Fruit fly (Drosophila melanogaster) whole organism, embryonic: Measurements from ENCODE around the gene CG4896.

Experiments
- CG10267 ChIP-seq: fragments of 200-800 bp; sonication (Bioruptor generic); optimal IDR thresholded peaks from 2 replicates; lab custom pipeline; 2018; ENCODE audit warnings: missing biosample characterization, mild to moderate bottlenecking, missing genetic modification characterization, moderate library complexity
- CG11504 ChIP-seq: fragments of 200-800 bp; sonication (Bioruptor generic); optimal IDR thresholded peaks from 3 replicates; lab custom pipeline; 2019; ENCODE audit warnings: missing biosample characterization, mild to moderate bottlenecking, missing genetic modification characterization, moderate library complexity
- CG13424 ChIP-seq: fragments of 200-800 bp; sonication (Bioruptor generic); optimal IDR thresholded peaks from 2 replicates; lab custom pipeline; 2019; ENCODE audit warnings: missing biosample characterization, mild to moderate bottlenecking, missing genetic modification characterization, moderate library complexity
- CG1647 ChIP-seq: fragments of 200-800 bp; sonication (Bioruptor generic); optimal IDR thresholded peaks from 3 replicates; lab custom pipeline; 2016; ENCODE audit warnings: missing biosample characterization, missing genetic modification characterization
- CG16813 ChIP-seq: fragments of 200-800 bp; sonication (Bioruptor generic); IDR thresholded peaks from 3 replicates; pipeline ENCODE4 v1.3.6; 2022; ENCODE audit warnings: missing biosample characterization, missing genetic modification characterization; ENCODE audit not compliant: partially characterized antibody
- CG17359 ChIP-seq: fragments of 200-800 bp; sonication (Bioruptor generic); optimal IDR thresholded peaks from 3 replicates; lab custom pipeline; 2018; ENCODE audit warnings: missing biosample characterization, mild to moderate bottlenecking, missing genetic modification characterization, moderate library complexity
- CG18476 ChIP-seq: fragments of 200-800 bp; sonication (Bioruptor generic); optimal IDR thresholded peaks from 2 replicates; lab custom pipeline; 2016; ENCODE audit warnings: missing biosample characterization, mild to moderate bottlenecking, missing genetic modification characterization
- CG18599 ChIP-seq: fragments of 200-800 bp; sonication (Bioruptor generic); optimal IDR thresholded peaks from 3 replicates; lab custom pipeline; 2017; ENCODE audit warnings: missing biosample characterization, missing genetic modification characterization, mild to moderate bottlenecking, moderate library complexity, missing genetic modification reagents
- CG2889 ChIP-seq: fragments of 200-800 bp; sonication (Bioruptor generic); IDR thresholded peaks from 3 replicates; pipeline ENCODE4 v1.3.6; 2022; ENCODE audit warnings: missing biosample characterization, missing genetic modification characterization
- CG31365 ChIP-seq: fragments of 200-800 bp; sonication (Bioruptor generic); optimal IDR thresholded peaks from 2 replicates; lab custom pipeline; 2018; ENCODE audit warnings: missing biosample characterization, mild to moderate bottlenecking, missing genetic modification characterization
- CG31441 ChIP-seq: fragments of 200-800 bp; sonication (Bioruptor generic); IDR thresholded peaks from 2 replicates; pipeline ENCODE4 v1.3.6; 2022; ENCODE audit warnings: missing biosample characterization, missing genetic modification characterization
- CG4360 ChIP-seq: fragments of 200-800 bp; sonication (Bioruptor generic); IDR thresholded peaks from 2 replicates; pipeline ENCODE4 v1.3.6; 2022; ENCODE audit warnings: missing biosample characterization, missing genetic modification characterization
- CG7963 ChIP-seq: fragments of 200-800 bp; sonication (Bioruptor generic); IDR thresholded peaks from 3 replicates; pipeline ENCODE4 v1.3.6; 2022; ENCODE audit warnings: missing biosample characterization, missing genetic modification characterization; ENCODE audit not compliant: partially characterized antibody
- CG8089 ChIP-seq: fragments of 200-800 bp; sonication (Bioruptor generic); optimal IDR thresholded peaks from 3 replicates; lab custom pipeline; 2016; ENCODE audit warnings: missing biosample characterization, missing genetic modification characterization
- Ets97D ChIP-seq: fragments of 200-800 bp; sonication (Bioruptor generic); optimal IDR thresholded peaks from 3 replicates; lab custom pipeline; 2016; ENCODE audit warnings: missing biosample characterization, missing genetic modification characterization
- Hey ChIP-seq: fragments of 200-800 bp; sonication (Bioruptor generic); optimal IDR thresholded peaks from 3 replicates; lab custom pipeline; 2018; ENCODE audit warnings: missing biosample characterization, mild to moderate bottlenecking, missing genetic modification characterization
- Jarid2 ChIP-seq: fragments of 200-800 bp; sonication (Bioruptor generic); optimal IDR thresholded peaks from 3 replicates; lab custom pipeline; 2017; ENCODE audit warnings: mild to moderate bottlenecking, missing biosample characterization, missing genetic modification reagents, missing genetic modification characterization
- Kr ChIP-seq: fragments of 200-800 bp; sonication (Bioruptor generic); optimal IDR thresholded peaks from 2 replicates; lab custom pipeline; 2017; ENCODE audit warnings: missing biosample characterization, mild to moderate bottlenecking, missing genetic modification characterization
- NfI ChIP-seq: fragments of 200-800 bp; sonication (Bioruptor generic); optimal IDR thresholded peaks from 3 replicates; lab custom pipeline; 2018; ENCODE audit warnings: missing biosample characterization, mild to moderate bottlenecking, missing genetic modification characterization, moderate library complexity
- Ravus ChIP-seq: fragments of 200-800 bp; sonication (Bioruptor generic); IDR thresholded peaks from 2 replicates; pipeline ENCODE4 v1.3.6; 2022; ENCODE audit warnings: missing biosample characterization, missing genetic modification characterization
- Sry-δ ChIP-seq: fragments of 200-800 bp; sonication (Bioruptor generic); optimal IDR thresholded peaks from 2 replicates; lab custom pipeline; 2016; ENCODE audit warnings: missing biosample characterization, missing genetic modification characterization
- Taf1 ChIP-seq: fragments of 200-800 bp; sonication (Bioruptor generic); IDR thresholded peaks from 2 replicates; pipeline ENCODE4 v1.3.6; 2022; ENCODE audit warnings: missing biosample characterization, missing genetic modification characterization
- Tbp ChIP-seq: fragments of >200 bp; optimal IDR thresholded peaks from 2 replicates; lab custom pipeline; 2018; ENCODE audit warnings: missing biosample characterization, missing genetic modification characterization
- Xrp1 ChIP-seq: fragments of 200-800 bp; sonication (Bioruptor generic); IDR thresholded peaks from 2 replicates; pipeline ENCODE4 v1.3.6; 2022; ENCODE audit warnings: missing biosample characterization, missing genetic modification characterization
- ap ChIP-seq: fragments of 200-800 bp; sonication (Bioruptor generic); IDR thresholded peaks from 2 replicates; pipeline ENCODE4 v1.3.6; 2022; ENCODE audit warnings: missing biosample characterization, missing genetic modification characterization
- ase ChIP-seq: fragments of 200-800 bp; sonication (Bioruptor generic); IDR thresholded peaks from 3 replicates; pipeline ENCODE4 v1.3.6; 2022; ENCODE audit warnings: missing biosample characterization, missing genetic modification characterization
- az2 ChIP-seq: fragments of 200-800 bp; sonication (Bioruptor generic); optimal IDR thresholded peaks from 3 replicates; lab custom pipeline; 2016; ENCODE audit warnings: missing biosample characterization, missing genetic modification characterization
- crp ChIP-seq, 2 experiments: fragments of 200-800 bp; sonication (Bioruptor generic); optimal IDR thresholded peaks; 2 replicates in 1 of 2; 3 replicates in 1 of 2; lab custom pipeline; 2017; ENCODE audit warnings: missing biosample characterization in 2 of 2, missing genetic modification characterization in 2 of 2, mild to moderate bottlenecking in 1 of 2, moderate library complexity in 1 of 2
- dpn ChIP-seq, 2 experiments: fragments of 200-800 bp; sonication (Bioruptor generic); optimal IDR thresholded peaks; 3 replicates each; lab custom pipeline; 2016; ENCODE audit warnings: missing biosample characterization in 2 of 2, missing genetic modification characterization in 2 of 2
- emc ChIP-seq: fragments of 200-800 bp; sonication (Bioruptor generic); optimal IDR thresholded peaks from 2 replicates; lab custom pipeline; 2016; ENCODE audit warnings: missing biosample characterization, missing genetic modification characterization
- ems ChIP-seq: fragments of 200-800 bp; sonication (Bioruptor generic); optimal IDR thresholded peaks from 3 replicates; lab custom pipeline; 2016; ENCODE audit warnings: missing biosample characterization, missing genetic modification characterization
- gfzf ChIP-seq: fragments of 200-800 bp; sonication (Bioruptor generic); optimal IDR thresholded peaks from 2 replicates; lab custom pipeline; 2016; ENCODE audit warnings: missing biosample characterization, mild to moderate bottlenecking, missing genetic modification characterization, moderate library complexity
- kay ChIP-seq: fragments of 200-800 bp; sonication (Bioruptor generic); optimal IDR thresholded peaks from 2 replicates; lab custom pipeline; 2016; ENCODE audit warnings: missing biosample characterization, missing genetic modification characterization
- knrl ChIP-seq: fragments of 200-800 bp; sonication (Bioruptor generic); IDR thresholded peaks from 3 replicates; pipeline ENCODE4 v1.3.6; 2022; ENCODE audit warnings: missing biosample characterization, missing genetic modification characterization; ENCODE audit not compliant: partially characterized antibody
- lab ChIP-seq: fragments of 200-800 bp; sonication (Bioruptor generic); optimal IDR thresholded peaks from 3 replicates; lab custom pipeline; 2017; ENCODE audit warnings: missing biosample characterization, missing genetic modification characterization, mild to moderate bottlenecking, moderate library complexity, missing genetic modification reagents
- luna ChIP-seq: fragments of 200-800 bp; sonication (Bioruptor generic); optimal IDR thresholded peaks from 2 replicates; lab custom pipeline; 2016; ENCODE audit warnings: missing biosample characterization, missing genetic modification characterization
- mld ChIP-seq: fragments of 200-800 bp; sonication (Bioruptor generic); IDR thresholded peaks from 3 replicates; pipeline ENCODE4 v1.3.6; 2022; ENCODE audit warnings: missing biosample characterization, missing genetic modification characterization; ENCODE audit not compliant: partially characterized antibody
- otp ChIP-seq: fragments of 200-800 bp; sonication (Bioruptor generic); IDR thresholded peaks from 3 replicates; pipeline ENCODE4, ENCODE4 v1.3.6; 2022; ENCODE audit warnings: missing biosample characterization, missing genetic modification characterization
- pan ChIP-seq, 4 experiments: fragments of >200 bp in 3 of 4; fragments of 200-800 bp in 1 of 4; sonication (Bioruptor generic) in 1 of 4; optimal IDR thresholded peaks in 3 of 4; IDR thresholded peaks in 1 of 4; 2 replicates each; pipeline versions ENCODE4 v1.3.6 to Lab custom; 2017 to 2022; ENCODE audit warnings: missing biosample characterization in 2 of 4, missing genetic modification characterization in 2 of 4, mixed read lengths in 1 of 4
- prd ChIP-seq, 3 experiments: fragments of >200 bp in 2 of 3; fragments of 200-800 bp in 1 of 3; sonication (Bioruptor generic) in 1 of 3; optimal IDR thresholded peaks in 2 of 3; IDR thresholded peaks in 1 of 3; 2 replicates in 2 of 3; 3 replicates in 1 of 3; pipeline versions ENCODE4 v1.3.6 to Lab custom; 2017 to 2022; ENCODE audit warnings: missing biosample characterization in 1 of 3, missing genetic modification characterization in 1 of 3
- repo ChIP-seq: fragments of 200-800 bp; sonication (Bioruptor generic); optimal IDR thresholded peaks from 2 replicates; lab custom pipeline; 2016; ENCODE audit warnings: missing biosample characterization, missing genetic modification characterization
- sisA ChIP-seq: fragments of 200-800 bp; sonication (Bioruptor generic); IDR thresholded peaks from 2 replicates; pipeline ENCODE4 v1.3.6; 2022; ENCODE audit warnings: missing biosample characterization, missing genetic modification characterization
- so ChIP-seq: fragments of 200-800 bp; sonication (Bioruptor generic); IDR thresholded peaks from 3 replicates; pipeline ENCODE4 v1.3.6; 2022; ENCODE audit warnings: missing biosample characterization, missing genetic modification characterization
- tio ChIP-seq: fragments of 200-800 bp; sonication (Bioruptor generic); optimal IDR thresholded peaks from 2 replicates; lab custom pipeline; 2017; ENCODE audit warnings: missing biosample characterization, missing genetic modification characterization, inconsistent platforms
- vfl ChIP-seq: fragments of 200-800 bp; sonication (Bioruptor generic); optimal IDR thresholded peaks from 2 replicates; lab custom pipeline; 2016; ENCODE audit warnings: missing biosample characterization, missing genetic modification characterization
- wdn ChIP-seq: fragments of 200-800 bp; sonication (Bioruptor generic); IDR thresholded peaks from 2 replicates; pipeline ENCODE4 v1.3.6; 2022; ENCODE audit warnings: missing biosample characterization, missing genetic modification characterization
- zfh1 ChIP-seq: fragments of 200-800 bp; sonication (Bioruptor generic); IDR thresholded peaks from 3 replicates; pipeline ENCODE4 v1.3.6; 2022; ENCODE audit warnings: missing biosample characterization, missing genetic modification characterization

Gene CG4896

dm6 chr2L:1128932-1129887, 48.3 kb upstream of the CG4896 start, which contains the start of the genes Pino and TBC1D23 (continued):
- TF ChIP-seq CG13424 (tag; lab: Kevin White, UChicago) (peak; percentile 84), kay (GFP tag; lab: Kevin White, UChicago) (no peak), crp (GFP tag; optimal IDR thresholded peaks at IDR 0.05; lab: Kevin White, UChicago) (no peak), zfh1 (GFP tag; lab: Robert Waterston, UW) (peak; percentile 65; the same call in 2 of the 3 replicates), CG18599 (GFP tag; lab: Kevin White, UChicago) (peak; percentile 67), luna (GFP tag; lab: Kevin White, UChicago) (peak; percentile 28), ase (GFP tag; lab: Robert Waterston, UW) (no peak), CG10267 (peak; percentile 67), Sry-δ (peak; percentile 84), CG31441 (GFP tag; lab: Robert Waterston, UW) (peak; percentile 84), az2 (GFP tag; lab: Kevin White, UChicago) (peak; percentile 64), Ets97D (GFP tag; lab: Kevin White, UChicago) (peak; percentile 22), ap (GFP tag; lab: Robert Waterston, UW) (no peak), Kr (GFP tag; lab: Kevin White, UChicago) (no peak), emc (peak; percentile 2), knrl (GFP tag; lab: Robert Waterston, UW) (peak; percentile 84), CG11504 (tag; lab: Kevin White, UChicago) (peak; percentile 75), CG8089 (GFP tag; lab: Kevin White, UChicago) (no peak), Xrp1 (GFP tag; lab: Robert Waterston, UW) (peak; percentile 75), CG17359 (tag; lab: Kevin White, UChicago) (peak; percentile 51), repo (GFP tag; lab: Kevin White, UChicago) (no peak), lab (GFP tag; lab: Kevin White, UChicago) (peak; percentile 67), CG16813 (GFP tag; lab: Robert Waterston, UW) (peak; percentile 73; the same call in 2 of the 3 replicates), wdn (GFP tag; lab: Robert Waterston, UW) (no peak; the same call in 1 of the 2 replicates), otp (GFP tag; lab: Robert Waterston, UW) (no peak), CG4360 (GFP tag; lab: Robert Waterston, UW) (no peak), Tbp (GFP tag; lab: Kevin White, UChicago) (no peak), Taf1 (GFP tag; lab: Robert Waterston, UW) (0 out of 2 replicates have a peak, but pooled peaks have one; percentile 42), CG18476 (GFP tag; lab: Kevin White, UChicago) (no peak), CG2889 (no peak), tio (no peak), ems (peak; percentile 21), mld (GFP tag; lab: Robert Waterston, UW) (no peak), Ravus (GFP tag; lab: Robert Waterston, UW) (no peak; the same call in 1 of the 2 replicates), Hey (tag; lab: Kevin White, UChicago) (no peak), so (GFP tag; lab: Robert Waterston, UW) (peak; percentile 69; the same call in 1 of the 3 replicates), vfl (GFP tag; lab: Kevin White, UChicago) (peak; percentile 76), Jarid2 (no peak), sisA (peak; percentile 59), gfzf (GFP tag; lab: Kevin White, UChicago) (no peak), pan (optimal IDR thresholded peaks at IDR 0.05; lab: Kevin White, UChicago) (no peak), pan (GFP tag; optimal IDR thresholded peaks at IDR 0.05 in 1 of 2, IDR thresholded peaks at IDR 0.05 in 1 of 2) (peak in 1 of 2 experiments; percentile 77), prd (optimal IDR thresholded peaks at IDR 0.05; lab: Kevin White, UChicago) (no peak), prd (GFP tag; IDR thresholded peaks at IDR 0.05; lab: Robert Waterston, UW) (peak; percentile 85), dpn (GFP tag; optimal IDR thresholded peaks at IDR 0.05; lab: Kevin White, UChicago) (peak; percentile 43 to 79), CG31365 (no peak), NfI (GFP tag; lab: Kevin White, UChicago) (peak; percentile 77), CG7963 (GFP tag; lab: Robert Waterston, UW) (0 out of 3 replicates have a peak, but pooled peaks have one; percentile 11), CG1647 (GFP tag; lab: Kevin White, UChicago) (peak; percentile 30)
